Worm (Caenorhabditis elegans): Measurements from ENCODE around the gene B0507.4.
A peak's percentile ranks its signal among the peaks of the same experiment; 100 is the strongest.

Gene B0507.4

ce11 chrV:8769154-8769553, 14.4 kb downstream of the B0507.4 start:
- TF ChIP-seq nhr-71 (tag; optimal IDR thresholded peaks at IDR 0.05) (peak; percentile 39), ets-5 (GFP tag; IDR thresholded peaks at IDR 0.05) (no peak), efl-1 (optimal IDR thresholded peaks at IDR 0.05) (no peak), efl-1 (GFP tag; optimal IDR thresholded peaks at IDR 0.05 in 1 of 2) (no peak), jun-1 (tag; optimal IDR thresholded peaks at IDR 0.05) (peak; percentile 32), unc-86 (tag; optimal IDR thresholded peaks at IDR 0.05) (no peak), snu-23 (GFP tag; optimal IDR thresholded peaks at IDR 0.05) (no peak), elt-2 (tag; optimal IDR thresholded peaks at IDR 0.05) (peak; percentile 99), mdl-1 (tag; optimal IDR thresholded peaks at IDR 0.05) (peak in 1 of 2 experiments; percentile 4), hlh-4 (tag; optimal IDR thresholded peaks at IDR 0.05) (no peak), lin-35 (GFP tag; optimal IDR thresholded peaks at IDR 0.05) (peak in 1 of 2 experiments; percentile 42), tlp-1 (tag; optimal IDR thresholded peaks at IDR 0.05) (peak; percentile 15), nhr-20 (tag; optimal IDR thresholded peaks at IDR 0.05) (peak; percentile 44)

- TF ChIP-seq nhr-12 (tag; optimal IDR thresholded peaks at IDR 0.05) (no peak), fkh-8 (tag; optimal IDR thresholded peaks at IDR 0.05) (no peak), ceh-88 (GFP tag; IDR thresholded peaks at IDR 0.05) (no peak), nhr-71 (tag; optimal IDR thresholded peaks at IDR 0.05) (no peak), blmp-1 (tag; optimal IDR thresholded peaks at IDR 0.05) (no peak), nhr-77 (tag; optimal IDR thresholded peaks at IDR 0.05) (no peak), fkh-10 (GFP tag; optimal IDR thresholded peaks at IDR 0.05) (no peak)
Observed at ce11 chrV:8771599-8771998, 16.8 kb downstream of the B0507.4 start, which contains the start of gene srx-115. srx-115 (plus strand) TSS chrV:8771899.

- TF ChIP-seq xbp-1 (tag; optimal IDR thresholded peaks at IDR 0.05) (no peak), fkh-8 (tag; optimal IDR thresholded peaks at IDR 0.05) (no peak), swsn-7 (tag; optimal IDR thresholded peaks at IDR 0.05) (no peak), dpl-1 (GFP tag; optimal IDR thresholded peaks at IDR 0.05) (peak in 1 of 3 experiments; percentile 38), lsy-2 (tag; optimal IDR thresholded peaks at IDR 0.05) (peak in 1 of 2 experiments; percentile 35), lin-35 (GFP tag; optimal IDR thresholded peaks at IDR 0.05) (peak; percentile 16 to 24), irx-1 (tag; optimal IDR thresholded peaks at IDR 0.05) (peak; percentile 49), unc-30 (tag; optimal IDR thresholded peaks at IDR 0.05) (no peak), C16A3.4 (tag; optimal IDR thresholded peaks at IDR 0.05) (peak; percentile 5), tbx-2 (tag; optimal IDR thresholded peaks at IDR 0.05) (no peak), efl-1 (optimal IDR thresholded peaks at IDR 0.05) (peak in 1 of 2 experiments; percentile 7), efl-1 (GFP tag; optimal IDR thresholded peaks at IDR 0.05 in 1 of 2) (no peak), elt-2 (tag; optimal IDR thresholded peaks at IDR 0.05) (peak; percentile 6), lir-3 (tag; optimal IDR thresholded peaks at IDR 0.05; ENCODE audit: poor library complexity) (no peak), egl-13 (tag; optimal IDR thresholded peaks at IDR 0.05) (no peak), nhr-71 (tag; optimal IDR thresholded peaks at IDR 0.05) (peak; percentile 1), mep-1 (tag; optimal IDR thresholded peaks at IDR 0.05) (no peak), ceh-82 (tag; optimal IDR thresholded peaks at IDR 0.05) (peak in 1 of 3 experiments; percentile 16), skn-1 (tag; optimal IDR thresholded peaks at IDR 0.05) (peak; percentile 43), rnt-1 (tag; optimal IDR thresholded peaks at IDR 0.05) (no peak), snu-23 (GFP tag; optimal IDR thresholded peaks at IDR 0.05) (peak; percentile 1), mab-9 (GFP tag; IDR thresholded peaks at IDR 0.05) (no peak), lin-14 (GFP tag; optimal IDR thresholded peaks at IDR 0.05) (peak; percentile 68)
Observed at ce11 chrV:8773826-8774382, 19.1 kb downstream of the B0507.4 start, which contains the start of gene B0507.2. B0507.2 (plus strand) TSS chrV:8774332.

ce11 chrV:8776270-8776669, 21.5 kb downstream of the B0507.4 start, which contains the start of gene B0507.1:
B0507.1 (plus strand) TSS chrV:8776570.
- TF ChIP-seq hlh-17 (GFP tag; optimal IDR thresholded peaks at IDR 0.05; ENCODE audit: borderline replicate concordance) (no peak), dsc-1 (tag; optimal IDR thresholded peaks at IDR 0.05) (no peak), ztf-4 (tag; optimal IDR thresholded peaks at IDR 0.05) (no peak), pqm-1 (tag; optimal IDR thresholded peaks at IDR 0.05) (no peak), ztf-11 (tag; optimal IDR thresholded peaks at IDR 0.05) (no peak), ceh-90 (tag; optimal IDR thresholded peaks at IDR 0.05) (no peak), skn-1 (tag; optimal IDR thresholded peaks at IDR 0.05) (no peak)
